Fruit fly (Drosophila melanogaster): ENCODE data around the gene CG14780.

CG14780 gene

dm6 chrX:1472222-1472621, at the start of gene CG14780:
Gene CG14780 (plus strand): TSS chrX:1472522.
- no peak for TF ChIP-seq CTCF (optimal IDR thresholded peaks at IDR 0.05)
- no peak for TF ChIP-seq CG8478 (optimal IDR thresholded peaks at IDR 0.05)

- TF ChIP-seq CTCF (optimal IDR thresholded peaks at IDR 0.05): no peak
Observed at dm6 chrX:1452130-1452529, 20.2 kb upstream of the CG14780 start, which contains the start of gene Gr2a. Gene Gr2a (plus strand): TSS chrX:1452430.

dm6 chrX:1454837-1455236, 17.5 kb upstream of the CG14780 start:
- TF ChIP-seq CTCF (optimal IDR thresholded peaks at IDR 0.05) (no peak), CG8478 (optimal IDR thresholded peaks at IDR 0.05) (no peak)

dm6 chrX:1456954-1457353, 15.4 kb upstream of the CG14780 start, which contains the start of gene CG14785:
Gene CG14785 (minus strand): TSS chrX:1457054.
- TF ChIP-seq CTCF (optimal IDR thresholded peaks at IDR 0.05) (no peak), CG8478 (optimal IDR thresholded peaks at IDR 0.05) (no peak)

dm6 chrX:1460278-1460872, 11.9 kb upstream of the CG14780 start, which contains the start of gene Lrpprc2:
Gene Lrpprc2 (minus strand): TSS chrX:1460617.
- TF ChIP-seq CTCF (optimal IDR thresholded peaks at IDR 0.05) (no peak), CG8478 (optimal IDR thresholded peaks at IDR 0.05) (no peak)

- TF ChIP-seq CTCF (optimal IDR thresholded peaks at IDR 0.05): no peak
- no peak for TF ChIP-seq CG8478 (optimal IDR thresholded peaks at IDR 0.05)
Observed at dm6 chrX:1461544-1461943, 10.8 kb upstream of the CG14780 start, which contains the start of gene CG14787. Gene CG14787 (minus strand): TSS chrX:1461676.

dm6 chrX:1464033-1464432, 8.3 kb upstream of the CG14780 start, which contains the start of gene Ns3:
Gene Ns3 (minus strand): TSS chrX:1464220.
- TF ChIP-seq CTCF (optimal IDR thresholded peaks at IDR 0.05): peak; percentile 3 to 7
- no peak for TF ChIP-seq CG8478 (optimal IDR thresholded peaks at IDR 0.05)

dm6 chrX:1465707-1466504, 6.4 kb upstream of the CG14780 start, which contains the start of the genes O-fut2 and CG14777:
Gene O-fut2 (minus strand): TSS chrX:1465996.
Gene CG14777 (plus strand): TSS chrX:1466134.
- TF ChIP-seq CG8478 (optimal IDR thresholded peaks at IDR 0.05): no peak
- no peak for TF ChIP-seq CTCF (optimal IDR thresholded peaks at IDR 0.05)

dm6 chrX:1466505-1467381, 5.6 kb upstream of the CG14780 start:
- no peak for TF ChIP-seq CG8478 (optimal IDR thresholded peaks at IDR 0.05)
- TF ChIP-seq CTCF (optimal IDR thresholded peaks at IDR 0.05): no peak

dm6 chrX:1467382-1467592, 5.0 kb upstream of the CG14780 start, which contains the start of gene CG14778:
Gene CG14778 (plus strand): TSS chrX:1467493.
- no peak for TF ChIP-seq CG8478 (optimal IDR thresholded peaks at IDR 0.05)
- no peak for TF ChIP-seq CTCF (optimal IDR thresholded peaks at IDR 0.05)

dm6 chrX:1469717-1470116, 2.6 kb upstream of the CG14780 start, which contains the start of gene CG32808:
Gene CG32808 (minus strand): TSS chrX:1469817.
- TF ChIP-seq CG8478 (optimal IDR thresholded peaks at IDR 0.05) (no peak), CTCF (optimal IDR thresholded peaks at IDR 0.05) (no peak)

dm6 chrX:1470562-1470961, 1.8 kb upstream of the CG14780 start, which contains the start of gene pck:
Gene pck (plus strand): TSS chrX:1470666.
- TF ChIP-seq CTCF (optimal IDR thresholded peaks at IDR 0.05): no peak
- TF ChIP-seq CG8478 (optimal IDR thresholded peaks at IDR 0.05): no peak

- TF ChIP-seq CG8478 (optimal IDR thresholded peaks at IDR 0.05) (no peak), CTCF (optimal IDR thresholded peaks at IDR 0.05) (no peak)
Observed at dm6 chrX:1476436-1476835, 4.1 kb downstream of the CG14780 start.

dm6 chrX:1476848-1477247, 4.5 kb downstream of the CG14780 start, which contains the start of the genes Rab27 and mei-38:
Gene Rab27 (minus strand): TSS chrX:1476974.
Gene mei-38 (plus strand): TSS chrX:1477063.
- TF ChIP-seq CG8478 (optimal IDR thresholded peaks at IDR 0.05) (no peak), CTCF (optimal IDR thresholded peaks at IDR 0.05) (peak in 1 of 2 experiments; percentile 6)
